Fruit fly (Drosophila melanogaster): ENCODE results near the gene Pkcdelta.

Pkcdelta gene

dm6 chrX:12469778-12470177 is 37.8 kb downstream of the Pkcdelta start (continued):
- TF ChIP-seq pzg (GFP tag; optimal IDR thresholded peaks at IDR 0.05) (no peak), HmgZ (tag; optimal IDR thresholded peaks at IDR 0.05) (peak; percentile 20), Dref (GFP tag; IDR thresholded peaks at IDR 0.05) (0 out of 2 replicates have a peak, but pooled peaks have one; percentile 11), CG9727 (GFP tag; optimal IDR thresholded peaks at IDR 0.05) (peak; percentile 73), fd96Cb (tag; optimal IDR thresholded peaks at IDR 0.05) (peak; percentile 33), MBD-R2 (GFP tag; IDR thresholded peaks at IDR 0.05) (0 out of 2 replicates have a peak, but pooled peaks have one; percentile 18), Tbp (GFP tag; optimal IDR thresholded peaks at IDR 0.05) (no peak), CG14441 (GFP tag; IDR thresholded peaks at IDR 0.05) (peak; percentile 69), twi (tag; optimal IDR thresholded peaks at IDR 0.05) (no peak), Max (GFP tag; optimal IDR thresholded peaks at IDR 0.05) (peak; percentile 43), kni (GFP tag; optimal IDR thresholded peaks at IDR 0.05) (no peak), mld (GFP tag; IDR thresholded peaks at IDR 0.05; ENCODE audit: partially characterized antibody) (no peak), CG14050 (GFP tag; IDR thresholded peaks at IDR 0.05) (peak; percentile 13; the same call in 2 of the 3 replicates), schlank (tag; optimal IDR thresholded peaks at IDR 0.05) (peak; percentile 4), D (optimal IDR thresholded peaks at IDR 0.05) (no peak), D (GFP tag; optimal IDR thresholded peaks at IDR 0.05) (peak; percentile 16), fu2 (GFP tag; optimal IDR thresholded peaks at IDR 0.05) (peak; percentile 65), vnd (GFP tag; IDR thresholded peaks at IDR 0.05; ENCODE audit: partially characterized antibody) (no peak), CG15011 (GFP tag; optimal IDR thresholded peaks at IDR 0.05) (peak; percentile 46), E2f1 (GFP tag; IDR thresholded peaks at IDR 0.05) (0 out of 2 replicates have a peak, but pooled peaks have one; percentile 8), CG6689 (GFP tag; IDR thresholded peaks at IDR 0.05) (peak; percentile 12; the same call in 1 of the 2 replicates), CG13296 (GFP tag; optimal IDR thresholded peaks at IDR 0.05) (no peak), CG6813 (GFP tag; optimal IDR thresholded peaks at IDR 0.05) (no peak), CG12104 (GFP tag; optimal IDR thresholded peaks at IDR 0.05) (peak; percentile 25), Sox100B (GFP tag; optimal IDR thresholded peaks at IDR 0.05) (peak; percentile 38), CG31441 (GFP tag; IDR thresholded peaks at IDR 0.05) (peak; percentile 64), slp2 (GFP tag; optimal IDR thresholded peaks at IDR 0.05) (peak; percentile 23), Pdp1 (GFP tag; optimal IDR thresholded peaks at IDR 0.05) (peak in 1 of 2 experiments; percentile 44), gro (GFP tag; optimal IDR thresholded peaks at IDR 0.05) (peak; percentile 16), Mrtf (GFP tag; IDR thresholded peaks at IDR 0.05) (no peak), sisA (GFP tag; IDR thresholded peaks at IDR 0.05) (peak; percentile 61; the same call in 1 of the 2 replicates), CG12071 (GFP tag; optimal IDR thresholded peaks at IDR 0.05) (no peak), Adf1 (GFP tag; IDR thresholded peaks at IDR 0.05) (no peak; the same call in 1 of the 2 replicates), emc (GFP tag; optimal IDR thresholded peaks at IDR 0.05) (no peak), chm (GFP tag; IDR thresholded peaks at IDR 0.05) (no peak), dysf (GFP tag; IDR thresholded peaks at IDR 0.05) (peak; percentile 65; the same call in 2 of the 3 replicates), CG10654 (GFP tag; optimal IDR thresholded peaks at IDR 0.05) (peak; percentile 13), Hmr (GFP tag; optimal IDR thresholded peaks at IDR 0.05) (peak; percentile 78), CG14860 (GFP tag; IDR thresholded peaks at IDR 0.05; ENCODE audit: partially characterized antibody) (no peak), CG6683 (GFP tag; optimal IDR thresholded peaks at IDR 0.05) (peak; percentile 1), Atf3 (GFP tag; optimal IDR thresholded peaks at IDR 0.05) (no peak), Bteb2 (GFP tag; optimal IDR thresholded peaks at IDR 0.05) (no peak), CG9215 (GFP tag; IDR thresholded peaks at IDR 0.05) (peak; percentile 24; the same call in 1 of the 2 replicates), wdn (GFP tag; IDR thresholded peaks at IDR 0.05) (peak; percentile 57), CG16813 (GFP tag; IDR thresholded peaks at IDR 0.05; ENCODE audit: partially characterized antibody) (no peak), Mes4 (GFP tag; optimal IDR thresholded peaks at IDR 0.05) (no peak), CG8944 (GFP tag; optimal IDR thresholded peaks at IDR 0.05) (no peak), Dp (GFP tag; optimal IDR thresholded peaks at IDR 0.05) (no peak), CG2129 (GFP tag; IDR thresholded peaks at IDR 0.05; ENCODE audit: partially characterized antibody) (no peak), CG2678 (tag; optimal IDR thresholded peaks at IDR 0.05) (peak; percentile 72), unpg (GFP tag; optimal IDR thresholded peaks at IDR 0.05) (peak; percentile 51)
